Worm (Caenorhabditis elegans): ENCODE data around the gene hadb-1.
A peak's percentile ranks its signal among the peaks of the same experiment; 100 is the strongest.

Gene hadb-1

ce11 chrIII:8689655-8690054 lies 1.4 kb upstream of the hadb-1 start, which contains the start of gene B0303.4 (continued):
- TF ChIP-seq lin-13 (GFP tag; optimal IDR thresholded peaks at IDR 0.05) (no peak), sdz-12 (GFP tag; optimal IDR thresholded peaks at IDR 0.05) (no peak)

- TF ChIP-seq fos-1 (tag; optimal IDR thresholded peaks at IDR 0.05) (no peak), T20F7.1 (GFP tag; optimal IDR thresholded peaks at IDR 0.05) (no peak), tra-1 (GFP tag; IDR thresholded peaks at IDR 0.05) (no peak), arid-1 (GFP tag; conservative IDR thresholded peaks at IDR 0.05) (no peak), unc-130 (GFP tag; optimal IDR thresholded peaks at IDR 0.05) (peak; percentile 45)
Measured at ce11 chrIII:8689143-8689542, 855 bp upstream of the hadb-1 start.

ce11 chrIII:8685590-8686240 lies 2.6 kb downstream of the hadb-1 start:
- peak; percentile 93 for TF ChIP-seq aha-1 (tag)
- TF ChIP-seq egl-43 (GFP tag; IDR thresholded peaks at IDR 0.05) = peak; percentile 45; the same call in 1 of the 2 replicates
- TF ChIP-seq daf-16 (GFP tag; optimal IDR thresholded peaks at IDR 0.05) = no peak
- peak; percentile 36 for TF ChIP-seq daf-16 (tag; optimal IDR thresholded peaks at IDR 0.05)
- 0 out of 2 replicates have a peak, but pooled peaks have one; percentile 23 for TF ChIP-seq dmd-6 (GFP tag; IDR thresholded peaks at IDR 0.05)
- peak; percentile 45 for TF ChIP-seq nhr-48 (tag; optimal IDR thresholded peaks at IDR 0.05)
- TF ChIP-seq unc-62 (GFP tag; optimal IDR thresholded peaks at IDR 0.05 in 1 of 2) = peak in 1 of 2 experiments; percentile 88
- no peak for TF ChIP-seq unc-62 (tag; optimal IDR thresholded peaks at IDR 0.05)
- TF ChIP-seq nhr-25 (tag; optimal IDR thresholded peaks at IDR 0.05; ENCODE audit: borderline replicate concordance, insufficient read depth) = no peak
- TF ChIP-seq lin-1 (GFP tag; IDR thresholded peaks at IDR 0.05) = 0 out of 2 replicates have a peak, but pooled peaks have one; percentile 15
- TF ChIP-seq lsy-2 (tag; optimal IDR thresholded peaks at IDR 0.05) = no peak
- TF ChIP-seq ztf-7 (tag; optimal IDR thresholded peaks at IDR 0.05) = no peak
- TF ChIP-seq F26F4.8 (GFP tag; conservative IDR thresholded peaks at IDR 0.05) = no peak
- 0 out of 2 replicates have a peak, but pooled peaks have one; percentile 50 for TF ChIP-seq mdt-29 (GFP tag; IDR thresholded peaks at IDR 0.05)
- peak; percentile 71; the same call in 1 of the 2 replicates for TF ChIP-seq zfp-3 (GFP tag; conservative IDR thresholded peaks at IDR 0.05)
- TF ChIP-seq pha-4 (GFP tag; IDR thresholded peaks at IDR 0.05) = peak; percentile 69; the same call in 1 of the 2 replicates
- TF ChIP-seq pha-4 (tag; optimal IDR thresholded peaks at IDR 0.05) = no peak
- TF ChIP-seq nhr-42 (GFP tag; IDR thresholded peaks at IDR 0.05) = peak; percentile 18; the same call in 1 of the 2 replicates
- peak; percentile 27 for TF ChIP-seq mep-1 (tag; optimal IDR thresholded peaks at IDR 0.05)
- peak; percentile 74; the same call in 1 of the 2 replicates for TF ChIP-seq T26A8.4 (GFP tag; IDR thresholded peaks at IDR 0.05)
- peak; percentile 71 for TF ChIP-seq Y5F2A.4 (GFP tag; optimal IDR thresholded peaks at IDR 0.05)
- TF ChIP-seq nhr-111 (GFP tag; optimal IDR thresholded peaks at IDR 0.05) = peak; percentile 29
- TF ChIP-seq lin-38 (GFP tag; IDR thresholded peaks at IDR 0.05) = peak; percentile 64
- TF ChIP-seq nhr-102 (tag; optimal IDR thresholded peaks at IDR 0.05) = peak; percentile 55
- peak; percentile 4 for TF ChIP-seq mes-2 (tag; optimal IDR thresholded peaks at IDR 0.05; ENCODE audit: poor library complexity, severe bottlenecking)
- no peak for TF ChIP-seq zip-11 (GFP tag; IDR thresholded peaks at IDR 0.05)
- TF ChIP-seq dve-1 (tag; optimal IDR thresholded peaks at IDR 0.05; ENCODE audit: insufficient read depth) = peak; percentile 46
- TF ChIP-seq Y75B8A.6 (GFP tag; IDR thresholded peaks at IDR 0.05) = 0 out of 2 replicates have a peak, but pooled peaks have one; percentile 37
- TF ChIP-seq ctbp-1 (GFP tag; IDR thresholded peaks at IDR 0.05) = peak; percentile 34; the same call in 1 of the 2 replicates
- no peak for TF ChIP-seq nhr-41 (GFP tag; IDR thresholded peaks at IDR 0.05)
- no peak for TF ChIP-seq fkh-10 (GFP tag; optimal IDR thresholded peaks at IDR 0.05)
- TF ChIP-seq hlh-11 (tag; optimal IDR thresholded peaks at IDR 0.05) = peak; percentile 35
- no peak for TF ChIP-seq D1046.2 (GFP tag; IDR thresholded peaks at IDR 0.05)
